Worm (Caenorhabditis elegans) whole organism, L1 larva: ENCODE measurements around the gene W04E12.2.

ENCODE experiments used
- C16A3.4 ChIP-seq: fragments of 150-350 bp; optimal IDR thresholded peaks from 2 replicates; lab custom pipeline; 2014; ENCODE audit warnings: missing biosample characterization, missing genetic modification characterization
- ama-1 ChIP-seq: fragments of 150-350 bp; optimal IDR thresholded peaks from 2 replicates; lab custom pipeline; 2014
- ces-1 ChIP-seq: fragments of 150-350 bp; optimal IDR thresholded peaks from 2 replicates; lab custom pipeline; 2014; ENCODE audit warnings: missing biosample characterization, missing genetic modification reagents, missing genetic modification characterization
- efl-1 ChIP-seq, 4 experiments: fragments of 150-350 bp; optimal IDR thresholded peaks in 3 of 4; peaks in 1 of 4; 1 replicate in 1 of 4; 2 replicates in 3 of 4; lab custom pipeline; 2014; ENCODE audit warnings: missing biosample characterization in 2 of 4, missing genetic modification characterization in 2 of 4, missing genetic modification reagents in 2 of 4
- efl-3 ChIP-seq: fragments of 200-800 bp; sonication (Bioruptor generic); optimal IDR thresholded peaks from 2 replicates; lab custom pipeline; 2018; ENCODE audit warnings: mild to moderate bottlenecking, missing genetic modification characterization, missing compliant biosample characterization
- egl-13 ChIP-seq: sonication (generic microtip); optimal IDR thresholded peaks from 2 replicates; lab custom pipeline; 2016; ENCODE audit warnings: missing genotype, missing genetic modification reagents, missing genetic modification characterization, missing compliant biosample characterization
- elt-2 ChIP-seq: sonication (generic microtip); optimal IDR thresholded peaks from 2 replicates; lab custom pipeline; 2016; ENCODE audit warnings: missing genetic modification characterization, mild to moderate bottlenecking, inconsistent platforms, missing compliant biosample characterization, missing genetic modification reagents
- fkh-8 ChIP-seq: sonication (generic microtip); optimal IDR thresholded peaks from 2 replicates; lab custom pipeline; 2016; ENCODE audit warnings: mild to moderate bottlenecking, missing genetic modification characterization, missing compliant biosample characterization
- fos-1 ChIP-seq: fragments of 150-350 bp; optimal IDR thresholded peaks from 2 replicates; lab custom pipeline; 2014; ENCODE audit warnings: missing biosample characterization, missing genetic modification characterization
- grh-1 ChIP-seq: fragments of 200-800 bp; sonication (Bioruptor generic); IDR thresholded peaks from 2 replicates; pipeline ENCODE4 v1.3.6; 2022; ENCODE audit warnings: missing genetic modification reagents, missing genetic modification characterization, missing compliant biosample characterization
- hlh-17 ChIP-seq: fragments of 200-800 bp; sonication (Bioruptor generic); optimal IDR thresholded peaks from 2 replicates; lab custom pipeline; 2018; ENCODE audit warnings: missing genetic modification characterization, mild to moderate bottlenecking, missing compliant biosample characterization, moderate library complexity, borderline replicate concordance
- hlh-4 ChIP-seq: sonication (generic microtip); optimal IDR thresholded peaks from 2 replicates; lab custom pipeline; 2016; ENCODE audit warnings: mild to moderate bottlenecking, missing genetic modification characterization, missing compliant biosample characterization
- hpl-2 ChIP-seq: fragments of 150-350 bp; optimal IDR thresholded peaks from 2 replicates; lab custom pipeline; 2014; ENCODE audit warnings: missing biosample characterization, missing genetic modification reagents, missing genetic modification characterization
- lin-13 ChIP-seq: fragments of 150-350 bp; optimal IDR thresholded peaks from 2 replicates; lab custom pipeline; 2014; ENCODE audit warnings: missing biosample characterization, missing genetic modification reagents, missing genetic modification characterization
- lin-15B ChIP-seq: fragments of 150-350 bp; sonication (generic microtip); optimal IDR thresholded peaks from 3 replicates; lab custom pipeline; 2014; ENCODE audit warnings: missing biosample characterization, missing genetic modification characterization
- lsy-2 ChIP-seq, 2 experiments: fragments of 150-350 bp; optimal IDR thresholded peaks; 2 replicates each; lab custom pipeline; 2014; ENCODE audit warnings: missing biosample characterization in 2 of 2, missing genetic modification characterization in 2 of 2
- mef-2 ChIP-seq: fragments of 150-350 bp; optimal IDR thresholded peaks from 2 replicates; lab custom pipeline; 2014; ENCODE audit warnings: missing biosample characterization, missing genetic modification characterization
- mep-1 ChIP-seq: fragments of 150-350 bp; optimal IDR thresholded peaks from 2 replicates; lab custom pipeline; 2014; ENCODE audit warnings: missing biosample characterization, missing genetic modification characterization
- nhr-12 ChIP-seq: sonication (generic microtip); optimal IDR thresholded peaks from 2 replicates; lab custom pipeline; 2017; ENCODE audit warnings: missing biosample characterization, missing genetic modification characterization
- nhr-19 ChIP-seq: fragments of 200-800 bp; sonication (Bioruptor generic); conservative IDR thresholded peaks from 2 replicates; pipeline ENCODE4 v1.3.6; 2022; ENCODE audit warnings: missing genetic modification characterization, missing compliant biosample characterization
- nhr-71 ChIP-seq: sonication (generic microtip); optimal IDR thresholded peaks from 2 replicates; lab custom pipeline; 2016; ENCODE audit warnings: mild to moderate bottlenecking, missing genetic modification characterization, moderate library complexity, missing compliant biosample characterization
- nhr-76 ChIP-seq: sonication (generic microtip); optimal IDR thresholded peaks from 2 replicates; lab custom pipeline; 2017; ENCODE audit warnings: missing biosample characterization, missing genetic modification characterization
- nhr-77 ChIP-seq: fragments of 150-350 bp; optimal IDR thresholded peaks from 2 replicates; lab custom pipeline; 2014; ENCODE audit warnings: missing biosample characterization, missing genetic modification characterization
- nhr-85 ChIP-seq: sonication (generic microtip); peaks from one replicate; lab custom pipeline; 2016; ENCODE audit warnings: missing genetic modification characterization, inconsistent platforms, missing compliant biosample characterization
- pag-3 ChIP-seq: sonication (generic microtip); optimal IDR thresholded peaks from 2 replicates; lab custom pipeline; 2017; ENCODE audit warnings: missing genetic modification characterization, mild to moderate bottlenecking, missing compliant biosample characterization, antibody characterized with exemption, borderline replicate concordance; ENCODE audit not compliant: insufficient read depth
- pqm-1 ChIP-seq: sonication (generic microtip); optimal IDR thresholded peaks from 3 replicates; lab custom pipeline; 2017; ENCODE audit warnings: missing biosample characterization, missing genetic modification characterization
- skn-1 ChIP-seq: fragments of 150-350 bp; optimal IDR thresholded peaks from 2 replicates; lab custom pipeline; 2014; ENCODE audit warnings: missing biosample characterization, missing genetic modification characterization
- snpc-4 ChIP-seq: fragments of 150-350 bp; optimal IDR thresholded peaks from 2 replicates; lab custom pipeline; 2014; ENCODE audit warnings: missing biosample characterization, missing genetic modification characterization
- snu-23 ChIP-seq: sonication (generic microtip); optimal IDR thresholded peaks from 2 replicates; lab custom pipeline; 2016; ENCODE audit warnings: missing genetic modification characterization, missing compliant biosample characterization
- sox-4 ChIP-seq: sonication (generic microtip); optimal IDR thresholded peaks from 2 replicates; lab custom pipeline; 2016; ENCODE audit warnings: missing genetic modification characterization, missing compliant biosample characterization
- sptf-1 ChIP-seq: fragments of 150-350 bp; optimal IDR thresholded peaks from 2 replicates; lab custom pipeline; 2014; ENCODE audit warnings: missing biosample characterization, missing genetic modification characterization
- sup-37 ChIP-seq: fragments of 200-800 bp; sonication (Bioruptor generic); optimal IDR thresholded peaks from 2 replicates; lab custom pipeline; 2018; ENCODE audit warnings: mild to moderate bottlenecking, missing genetic modification characterization, missing compliant biosample characterization
- unc-30 ChIP-seq: sonication (generic microtip); optimal IDR thresholded peaks from 2 replicates; lab custom pipeline; 2017; ENCODE audit warnings: missing biosample characterization, missing genetic modification characterization
- unc-62 ChIP-seq: fragments of 150-350 bp; optimal IDR thresholded peaks from 2 replicates; lab custom pipeline; 2014; ENCODE audit warnings: missing biosample characterization, missing genetic modification reagents, missing genetic modification characterization
- unc-98 ChIP-seq: fragments of 200-800 bp; sonication (Bioruptor generic); IDR thresholded peaks from 2 replicates; pipeline ENCODE4 v1.3.6; 2022; ENCODE audit warnings: missing genetic modification characterization, missing compliant biosample characterization
- vab-15 ChIP-seq: sonication (generic microtip); optimal IDR thresholded peaks from 2 replicates; lab custom pipeline; 2017; ENCODE audit warnings: missing genotype, mild to moderate bottlenecking, missing genetic modification characterization, missing compliant biosample characterization

Gene W04E12.2

ce11 chrV:19778608-19779007 is 37.7 kb upstream of the W04E12.2 start, which contains the start of gene fbxa-194:
TSS of gene fbxa-194 (minus strand) at chrV:19778708.
- no peak for TF ChIP-seq fos-1 (tag; lab: Kevin White, UChicago)
- no peak for TF ChIP-seq sptf-1 (tag; lab: Kevin White, UChicago)
- no peak for TF ChIP-seq sox-4 (tag; lab: Kevin White, UChicago)

- TF ChIP-seq nhr-85 (tag; lab: Kevin White, UChicago) (no peak), snpc-4 (tag; lab: Kevin White, UChicago) (no peak), grh-1 (no peak), mef-2 (tag; lab: Kevin White, UChicago) (no peak), snu-23 (GFP tag; lab: Kevin White, UChicago) (no peak), ces-1 (GFP tag; lab: Kevin White, UChicago) (no peak), mep-1 (tag; lab: Kevin White, UChicago) (no peak), pag-3 (no peak), nhr-71 (tag; lab: Kevin White, UChicago) (no peak), ama-1 (lab: Kevin White, UChicago) (no peak), unc-98 (GFP tag; lab: Robert Waterston, UW) (no peak), hlh-17 (GFP tag; lab: Kevin White, UChicago) (no peak), efl-1 (optimal IDR thresholded peaks at IDR 0.05; lab: Kevin White, UChicago) (no peak), efl-1 (GFP tag; optimal IDR thresholded peaks at IDR 0.05 in 1 of 2; lab: Kevin White, UChicago) (no peak)
These were observed 36.3 kb upstream of the W04E12.2 start, which contains the start of gene fbxa-118 for ce11 chrV:19777227-19777626. TSS of gene fbxa-118 (minus strand) at chrV:19777327.

- TF ChIP-seq skn-1 (tag; lab: Kevin White, UChicago) (no peak), nhr-77 (tag; lab: Kevin White, UChicago) (no peak), efl-3 (GFP tag; lab: Kevin White, UChicago) (no peak), sup-37 (GFP tag; lab: Kevin White, UChicago) (no peak), nhr-76 (tag; lab: Kevin White, UChicago) (no peak), unc-30 (tag; lab: Kevin White, UChicago) (no peak), lsy-2 (tag; optimal IDR thresholded peaks at IDR 0.05; lab: Kevin White, UChicago) (no peak), lin-13 (no peak), unc-62 (GFP tag; lab: Kevin White, UChicago) (no peak), snpc-4 (tag; lab: Kevin White, UChicago) (no peak), hlh-4 (tag; lab: Kevin White, UChicago) (no peak), snu-23 (GFP tag; lab: Kevin White, UChicago) (no peak), sox-4 (tag; lab: Kevin White, UChicago) (no peak), nhr-71 (tag; lab: Kevin White, UChicago) (no peak)
- TF ChIP-seq, all 84 proteins: peak for 0
These were observed 30.7 kb upstream of the W04E12.2 start, which contains the start of gene M162.15 for ce11 chrV:19771660-19772059. TSS of gene M162.15 (minus strand) at chrV:19771760.

- TF ChIP-seq efl-1 (optimal IDR thresholded peaks at IDR 0.05; lab: Kevin White, UChicago): no peak
- TF ChIP-seq efl-1 (GFP tag; optimal IDR thresholded peaks at IDR 0.05 in 1 of 2; lab: Kevin White, UChicago): peak in 1 of 2 experiments; percentile 48
- TF ChIP-seq elt-2 (tag; lab: Kevin White, UChicago): no peak
- TF ChIP-seq lin-15B: no peak
- TF ChIP-seq, all 84 proteins: peak for 1
These were observed 26.8 kb upstream of the W04E12.2 start for ce11 chrV:19767719-19768118.

ce11 chrV:19760751-19761150 is 19.8 kb upstream of the W04E12.2 start, which contains the start of gene M162.5:
TSS of gene M162.5 (plus strand) at chrV:19761051.
- TF ChIP-seq nhr-19 (GFP tag; lab: Robert Waterston, UW): no peak
- TF ChIP-seq egl-13 (tag; lab: Kevin White, UChicago): no peak
- TF ChIP-seq pqm-1: no peak
- no peak for TF ChIP-seq hlh-17 (GFP tag; lab: Kevin White, UChicago)
- TF ChIP-seq unc-62 (GFP tag; lab: Kevin White, UChicago): no peak
- TF ChIP-seq C16A3.4 (tag; lab: Kevin White, UChicago): no peak
- no peak for TF ChIP-seq vab-15 (tag; lab: Kevin White, UChicago)
- no peak for TF ChIP-seq hpl-2 (GFP tag; lab: Kevin White, UChicago)
- TF ChIP-seq elt-2 (tag; lab: Kevin White, UChicago): no peak
- no peak for TF ChIP-seq nhr-12
- no peak for TF ChIP-seq mef-2 (tag; lab: Kevin White, UChicago)
- TF ChIP-seq fkh-8 (tag; lab: Kevin White, UChicago): no peak
- TF ChIP-seq hlh-4 (tag; lab: Kevin White, UChicago): no peak
